Fruit fly (Drosophila melanogaster) whole organism: Measurements from ENCODE around the gene CG9117.

Source experiments
- pan ChIP-seq: fragments of >200 bp; optimal IDR thresholded peaks from 2 replicates; lab custom pipeline; 2017
- psq ChIP-seq: fragments of >200 bp; optimal IDR thresholded peaks from 2 replicates; lab custom pipeline; 2017
- usp ChIP-seq: fragments of >200 bp; optimal IDR thresholded peaks from 2 replicates; lab custom pipeline; 2017; ENCODE audit warnings: missing biosample characterization, missing genetic modification characterization, mixed read lengths

DNA sequence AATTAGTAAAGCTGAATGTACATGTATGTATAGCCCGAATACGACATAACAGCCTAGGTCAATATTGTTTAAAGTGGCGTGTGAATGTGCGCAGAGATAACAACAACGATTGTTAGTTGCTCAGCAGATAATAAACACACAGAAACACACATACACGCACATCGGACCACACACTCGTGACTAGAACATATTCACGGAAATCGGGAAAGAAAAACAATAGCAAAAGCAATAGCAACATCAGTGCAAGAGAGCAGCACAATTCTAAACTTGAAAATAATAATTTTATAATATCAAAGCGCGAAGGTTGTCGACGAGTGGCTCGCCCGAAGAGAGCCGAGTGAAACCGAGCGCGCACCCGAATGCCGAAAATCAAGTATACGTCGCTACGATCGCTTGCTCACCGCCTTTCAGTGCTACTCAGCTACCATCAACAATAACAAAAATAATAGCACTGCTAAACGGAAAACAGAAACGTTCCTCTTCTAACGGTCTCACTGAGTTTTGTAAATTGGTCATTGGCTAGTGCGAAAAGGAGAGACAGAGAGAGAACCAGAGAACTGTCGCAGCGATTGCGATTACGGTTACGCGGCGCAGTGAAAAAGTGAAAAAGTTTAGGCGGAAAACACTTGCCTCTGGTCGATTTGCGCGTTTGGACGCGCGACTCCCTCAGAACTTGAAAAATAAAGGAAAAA lies 45.4 kb upstream of the CG9117 start:
- TF ChIP-seq psq (lab: Kevin White, UChicago) (no peak), pan (lab: Kevin White, UChicago) (no peak), usp (GFP tag; lab: Kevin White, UChicago) (no peak)
